Fruit fly (Drosophila melanogaster) whole organism, embryonic: ENCODE results near the gene CG32189.

ENCODE experiments used
- Atf-2 ChIP-seq: fragments of 200-800 bp; sonication (Bioruptor generic); optimal IDR thresholded peaks from 2 replicates; lab custom pipeline; 2016; ENCODE audit warnings: missing biosample characterization, missing genetic modification characterization
- Atf3 ChIP-seq: fragments of 200-800 bp; sonication (Bioruptor generic); optimal IDR thresholded peaks from 3 replicates; lab custom pipeline; 2016; ENCODE audit warnings: missing biosample characterization, missing genetic modification characterization
- Awh ChIP-seq: fragments of 200-800 bp; sonication (Bioruptor generic); IDR thresholded peaks from 2 replicates; pipeline ENCODE4, ENCODE4 v1.3.6; 2022; ENCODE audit warnings: missing biosample characterization, missing genetic modification characterization
- B-H1 ChIP-seq: fragments of 200-800 bp; sonication (Bioruptor generic); IDR thresholded peaks from 3 replicates; pipeline ENCODE4 v1.3.6; 2022; ENCODE audit warnings: missing biosample characterization, missing genetic modification characterization
- Bteb2 ChIP-seq: fragments of 200-800 bp; sonication (Bioruptor generic); optimal IDR thresholded peaks from 2 replicates; lab custom pipeline; 2016; ENCODE audit warnings: missing biosample characterization, missing genetic modification characterization
- CG10366 ChIP-seq: fragments of 200-800 bp; sonication (Bioruptor generic); IDR thresholded peaks from 2 replicates; pipeline ENCODE4 v1.3.6; 2022; ENCODE audit warnings: missing biosample characterization, missing genetic modification characterization
- CG10565 ChIP-seq: fragments of 200-800 bp; sonication (Bioruptor generic); optimal IDR thresholded peaks from 3 replicates; lab custom pipeline; 2016; ENCODE audit warnings: missing biosample characterization, mild to moderate bottlenecking, missing genetic modification characterization
- CG12391 ChIP-seq: fragments of 200-800 bp; sonication (Bioruptor generic); optimal IDR thresholded peaks from 3 replicates; lab custom pipeline; 2018; ENCODE audit warnings: missing biosample characterization, mild to moderate bottlenecking, missing genetic modification characterization, moderate library complexity
- CG14667 ChIP-seq: fragments of 200-800 bp; sonication (Bioruptor generic); IDR thresholded peaks from 2 replicates; pipeline ENCODE4 v1.3.6; 2022; ENCODE audit warnings: missing biosample characterization, missing genetic modification characterization
- CG14710 ChIP-seq: fragments of 200-800 bp; sonication (Bioruptor generic); optimal IDR thresholded peaks from 3 replicates; lab custom pipeline; 2019; ENCODE audit warnings: missing biosample characterization, mild to moderate bottlenecking, missing genetic modification characterization, moderate library complexity
- CG14965 ChIP-seq: fragments of 200-800 bp; sonication (Bioruptor generic); optimal IDR thresholded peaks from 2 replicates; lab custom pipeline; 2016; ENCODE audit warnings: missing biosample characterization, missing genetic modification characterization, borderline replicate concordance
- CG15601 ChIP-seq: fragments of 200-800 bp; sonication (Bioruptor generic); optimal IDR thresholded peaks from 3 replicates; lab custom pipeline; 2019; ENCODE audit warnings: missing biosample characterization, mild to moderate bottlenecking, missing genetic modification characterization, moderate library complexity
- CG1603 ChIP-seq: fragments of 200-800 bp; sonication (Bioruptor generic); optimal IDR thresholded peaks from 2 replicates; lab custom pipeline; 2019; ENCODE audit warnings: missing biosample characterization, mild to moderate bottlenecking, missing genetic modification characterization, moderate library complexity
- CG17361 ChIP-seq: fragments of 200-800 bp; sonication (Bioruptor generic); IDR thresholded peaks from 3 replicates; pipeline ENCODE4 v1.3.6; 2022; ENCODE audit warnings: missing biosample characterization, missing genetic modification characterization
- CG17829 ChIP-seq: fragments of 200-800 bp; optimal IDR thresholded peaks from 2 replicates; lab custom pipeline; 2019; ENCODE audit warnings: missing biosample characterization, mild to moderate bottlenecking, missing genetic modification characterization, moderate library complexity
- CG1792 ChIP-seq: fragments of 200-800 bp; sonication (Bioruptor generic); optimal IDR thresholded peaks from 2 replicates; lab custom pipeline; 2016; ENCODE audit warnings: missing biosample characterization, missing genetic modification characterization
- CG2875 ChIP-seq: fragments of 200-800 bp; sonication (Bioruptor generic); optimal IDR thresholded peaks from 2 replicates; lab custom pipeline; 2017; ENCODE audit warnings: missing biosample characterization, mild to moderate bottlenecking, missing genetic modification characterization, missing genetic modification reagents
- CG3838 ChIP-seq: fragments of 200-800 bp; sonication (Bioruptor generic); optimal IDR thresholded peaks from 3 replicates; lab custom pipeline; 2016; ENCODE audit warnings: missing biosample characterization, missing genetic modification characterization
- CG5953 ChIP-seq: fragments of 200-800 bp; sonication (Bioruptor generic); IDR thresholded peaks from 2 replicates; pipeline ENCODE4 v1.3.6; 2022; ENCODE audit warnings: missing biosample characterization, missing genetic modification characterization
- CG6813 ChIP-seq: fragments of 200-800 bp; sonication (Bioruptor generic); optimal IDR thresholded peaks from 2 replicates; lab custom pipeline; 2017; ENCODE audit warnings: missing biosample characterization, missing genetic modification characterization, mild to moderate bottlenecking, moderate library complexity, missing genetic modification reagents
- CG7839 ChIP-seq: fragments of 200-800 bp; sonication (Bioruptor generic); optimal IDR thresholded peaks from 3 replicates; lab custom pipeline; 2018; ENCODE audit warnings: missing biosample characterization, mild to moderate bottlenecking, missing genetic modification characterization, moderate library complexity
- CG7987 ChIP-seq: fragments of 200-800 bp; sonication (Bioruptor generic); optimal IDR thresholded peaks from 2 replicates; lab custom pipeline; 2018; ENCODE audit warnings: missing biosample characterization, mild to moderate bottlenecking, missing genetic modification characterization, moderate library complexity
- CG9437 ChIP-seq: fragments of 200-800 bp; sonication (Bioruptor generic); optimal IDR thresholded peaks from 2 replicates; lab custom pipeline; 2018; ENCODE audit warnings: missing biosample characterization, mild to moderate bottlenecking, missing genetic modification characterization
- CG9727 ChIP-seq: fragments of 200-800 bp; sonication (Bioruptor generic); optimal IDR thresholded peaks from 3 replicates; lab custom pipeline; 2017; ENCODE audit warnings: missing biosample characterization, mild to moderate bottlenecking, missing genetic modification characterization
- CG9876 ChIP-seq: fragments of 200-800 bp; sonication (Bioruptor generic); optimal IDR thresholded peaks from 2 replicates; lab custom pipeline; 2016; ENCODE audit warnings: missing biosample characterization, missing genetic modification characterization
- CTCF ChIP-seq: fragments of 200-800 bp; sonication (Bioruptor generic); optimal IDR thresholded peaks from 2 replicates; lab custom pipeline; 2017; ENCODE audit warnings: missing biosample characterization, mild to moderate bottlenecking, missing genetic modification characterization, moderate library complexity
- Drgx ChIP-seq: fragments of 200-800 bp; sonication (Bioruptor generic); IDR thresholded peaks from 2 replicates; pipeline ENCODE4 v1.3.6; 2022; ENCODE audit warnings: missing biosample characterization, missing genetic modification characterization
- Fer1 ChIP-seq: fragments of 200-800 bp; sonication (Bioruptor generic); optimal IDR thresholded peaks from 2 replicates; lab custom pipeline; 2017; ENCODE audit warnings: missing biosample characterization, mild to moderate bottlenecking, missing genetic modification characterization
- Fer2 ChIP-seq: fragments of 200-800 bp; sonication (Bioruptor generic); optimal IDR thresholded peaks from 2 replicates; lab custom pipeline; 2018; ENCODE audit warnings: missing biosample characterization, mild to moderate bottlenecking, missing genetic modification characterization, moderate library complexity
- H2.0 ChIP-seq: fragments of 200-800 bp; sonication (Bioruptor generic); IDR thresholded peaks from 2 replicates; pipeline ENCODE4 v1.3.6; 2022; ENCODE audit warnings: missing biosample characterization, missing genetic modification characterization
- Hr3 ChIP-seq: fragments of 200-800 bp; sonication (Bioruptor generic); optimal IDR thresholded peaks from 3 replicates; lab custom pipeline; 2016; ENCODE audit warnings: missing biosample characterization, missing genetic modification characterization
- Jarid2 ChIP-seq: fragments of 200-800 bp; sonication (Bioruptor generic); optimal IDR thresholded peaks from 3 replicates; lab custom pipeline; 2017; ENCODE audit warnings: mild to moderate bottlenecking, missing biosample characterization, missing genetic modification reagents, missing genetic modification characterization
- Lim3 ChIP-seq: fragments of 200-800 bp; sonication (Bioruptor generic); IDR thresholded peaks from 2 replicates; pipeline ENCODE4 v1.3.6; 2022; ENCODE audit warnings: missing biosample characterization, missing genetic modification characterization
- MESR4 ChIP-seq: fragments of 200-800 bp; sonication (Bioruptor generic); optimal IDR thresholded peaks from 2 replicates; lab custom pipeline; 2018; ENCODE audit warnings: missing biosample characterization, mild to moderate bottlenecking, missing genetic modification characterization, moderate library complexity
- Med ChIP-seq: fragments of 200-800 bp; sonication (Bioruptor generic); peaks from one replicate; lab custom pipeline; 2016; ENCODE audit warnings: missing biosample characterization, missing genetic modification characterization, mild to moderate bottlenecking, inconsistent platforms, moderate library complexity
- NC2β ChIP-seq: fragments of 200-800 bp; sonication (Bioruptor generic); optimal IDR thresholded peaks from 2 replicates; lab custom pipeline; 2016; ENCODE audit warnings: missing biosample characterization, missing genetic modification characterization
- Spps ChIP-seq: fragments of 200-800 bp; sonication (Bioruptor generic); optimal IDR thresholded peaks from 2 replicates; lab custom pipeline; 2018; ENCODE audit warnings: missing biosample characterization, mild to moderate bottlenecking, missing genetic modification characterization
- ab ChIP-seq: fragments of 200-800 bp; sonication (Bioruptor generic); optimal IDR thresholded peaks from 2 replicates; lab custom pipeline; 2016; ENCODE audit warnings: missing biosample characterization, missing genetic modification characterization
- aop ChIP-seq: fragments of 200-800 bp; sonication (Bioruptor generic); IDR thresholded peaks from 2 replicates; pipeline ENCODE4 v1.3.6; 2022; ENCODE audit warnings: missing biosample characterization, missing genetic modification characterization
- bsh ChIP-seq, 2 experiments: fragments of 200-800 bp; sonication (Bioruptor generic); optimal IDR thresholded peaks; 2 replicates each; lab custom pipeline; 2017 to 2018; ENCODE audit warnings: mild to moderate bottlenecking in 2 of 2, missing biosample characterization in 2 of 2, missing genetic modification characterization in 2 of 2, moderate library complexity in 1 of 2
- chinmo ChIP-seq: fragments of 200-800 bp; sonication (Bioruptor generic); IDR thresholded peaks from 4 replicates; pipeline ENCODE4 v1.3.6; 2022; ENCODE audit warnings: missing biosample characterization, missing genetic modification characterization; ENCODE audit not compliant: partially characterized antibody
- dimm ChIP-seq: fragments of 200-800 bp; sonication (Bioruptor generic); IDR thresholded peaks from 2 replicates; pipeline ENCODE4 v1.3.6; 2022; ENCODE audit warnings: missing biosample characterization, missing genetic modification characterization
- fd3F ChIP-seq: fragments of 200-800 bp; sonication (Bioruptor generic); optimal IDR thresholded peaks from 2 replicates; lab custom pipeline; 2018; ENCODE audit warnings: missing biosample characterization, mild to moderate bottlenecking, missing genetic modification characterization, moderate library complexity
- fru ChIP-seq: fragments of >200 bp; optimal IDR thresholded peaks from 2 replicates; lab custom pipeline; 2017
- luna ChIP-seq: fragments of 200-800 bp; sonication (Bioruptor generic); optimal IDR thresholded peaks from 2 replicates; lab custom pipeline; 2016; ENCODE audit warnings: missing biosample characterization, missing genetic modification characterization
- onecut ChIP-seq: fragments of 200-800 bp; sonication (Bioruptor generic); IDR thresholded peaks from 2 replicates; pipeline ENCODE4 v1.3.6; 2022; ENCODE audit warnings: missing biosample characterization, missing genetic modification characterization
- repo ChIP-seq: fragments of 200-800 bp; sonication (Bioruptor generic); optimal IDR thresholded peaks from 2 replicates; lab custom pipeline; 2016; ENCODE audit warnings: missing biosample characterization, missing genetic modification characterization
- slp2 ChIP-seq: fragments of 200-800 bp; sonication (Bioruptor generic); optimal IDR thresholded peaks from 2 replicates; lab custom pipeline; 2016; ENCODE audit warnings: missing biosample characterization, missing genetic modification characterization
- stwl ChIP-seq: fragments of 200-800 bp; sonication (Bioruptor generic); optimal IDR thresholded peaks from 3 replicates; lab custom pipeline; 2018; ENCODE audit warnings: missing biosample characterization, mild to moderate bottlenecking, missing genetic modification characterization, moderate library complexity
- tin ChIP-seq: fragments of 200-800 bp; sonication (Bioruptor generic); optimal IDR thresholded peaks from 3 replicates; lab custom pipeline; 2016; ENCODE audit warnings: missing biosample characterization, missing genetic modification characterization

The CG32189 gene

dm6 chr3L:17856655-17857479, 21.9 kb upstream of the CG32189 start, which contains the start of gene CG5535 (continued):
- TF ChIP-seq CG1792 (GFP tag; lab: Kevin White, UChicago) (no peak), CG17361 (peak; percentile 99), stwl (peak; percentile 20), onecut (peak; percentile 67), CG14667 (GFP tag; lab: Robert Waterston, UW) (peak; percentile 49), H2.0 (GFP tag; lab: Robert Waterston, UW) (peak; percentile 63), slp2 (GFP tag; lab: Kevin White, UChicago) (peak; percentile 21), bsh (GFP tag; optimal IDR thresholded peaks at IDR 0.05; lab: Kevin White, UChicago) (peak; percentile 68 to 81), Atf-2 (GFP tag; lab: Kevin White, UChicago) (peak; percentile 17), Med (peak; percentile 93), dimm (GFP tag; lab: Robert Waterston, UW) (no peak), CG17829 (tag; lab: Kevin White, UChicago) (peak; percentile 86), NC2β (GFP tag; lab: Kevin White, UChicago) (peak; percentile 58), CG6813 (GFP tag; lab: Kevin White, UChicago) (peak; percentile 71), Fer2 (tag; lab: Kevin White, UChicago) (peak; percentile 17), CG10565 (GFP tag; lab: Kevin White, UChicago) (no peak), Spps (peak; percentile 26), fd3F (GFP tag; lab: Kevin White, UChicago) (peak; percentile 67), CG7839 (tag; lab: Kevin White, UChicago) (peak; percentile 90), chinmo (peak; percentile 63; the same call in 1 of the 4 replicates), Bteb2 (GFP tag; lab: Kevin White, UChicago) (peak; percentile 15), Awh (peak; percentile 22; the same call in 1 of the 2 replicates), CG14965 (GFP tag; lab: Kevin White, UChicago) (no peak), CG9437 (peak; percentile 93), CG14710 (tag; lab: Kevin White, UChicago) (peak; percentile 92), fru (lab: Kevin White, UChicago) (no peak), CG1603 (tag; lab: Kevin White, UChicago) (peak; percentile 84), B-H1 (peak; percentile 33; the same call in 2 of the 3 replicates), CG3838 (GFP tag; lab: Kevin White, UChicago) (no peak), Jarid2 (GFP tag; lab: Kevin White, UChicago) (peak; percentile 35), Lim3 (GFP tag; lab: Robert Waterston, UW) (no peak), CG9876 (GFP tag; lab: Kevin White, UChicago) (peak; percentile 28), CG9727 (peak; percentile 91), CG12391 (peak; percentile 88), CG2875 (peak; percentile 48), CTCF (GFP tag; lab: Kevin White, UChicago) (peak; percentile 7), CG15601 (tag; lab: Kevin White, UChicago) (peak; percentile 82), CG5953 (GFP tag; lab: Robert Waterston, UW) (peak; percentile 74), luna (GFP tag; lab: Kevin White, UChicago) (no peak), ab (no peak), Drgx (peak; percentile 59), aop (peak; percentile 68; the same call in 1 of the 2 replicates), tin (GFP tag; lab: Kevin White, UChicago) (peak; percentile 69), Atf3 (GFP tag; lab: Kevin White, UChicago) (peak; percentile 3), repo (GFP tag; lab: Kevin White, UChicago) (no peak), Fer1 (peak; percentile 48), MESR4 (peak; percentile 9), CG10366 (peak; percentile 69), CG7987 (GFP tag; lab: Kevin White, UChicago) (peak; percentile 50), Hr3 (GFP tag; lab: Kevin White, UChicago) (peak; percentile 85)
